Worm (Caenorhabditis elegans) whole organism, young adult: ENCODE data around the gene nspg-9.
A peak's percentile ranks its signal among the peaks of the same experiment; 100 is the strongest.

Source experiments
- B0035.1 ChIP-seq: sonication (generic microtip); optimal IDR thresholded peaks from 2 replicates; lab custom pipeline; 2016; ENCODE audit warnings: missing genetic modification characterization, mild to moderate bottlenecking, missing compliant biosample characterization, missing genotype, missing genetic modification reagents
- C06A6.2 ChIP-seq: fragments of 200-800 bp; sonication (Bioruptor generic); conservative IDR thresholded peaks from 2 replicates; pipeline ENCODE4 v1.3.6; 2022; ENCODE audit warnings: missing genetic modification characterization, missing compliant biosample characterization
- D2030.7 ChIP-seq: fragments of 200-800 bp; sonication (Bioruptor generic); IDR thresholded peaks from 2 replicates; pipeline ENCODE4 v1.3.6; 2022; ENCODE audit warnings: missing genetic modification reagents, missing genetic modification characterization, missing compliant biosample characterization
- F22D6.2 ChIP-seq: sonication (generic microtip); optimal IDR thresholded peaks from 2 replicates; lab custom pipeline; 2016; ENCODE audit warnings: mild to moderate bottlenecking, missing genetic modification characterization, missing compliant biosample characterization
- F33H1.4 ChIP-seq: fragments of 200-800 bp; sonication (Bioruptor generic); IDR thresholded peaks from 2 replicates; pipeline ENCODE4 v1.3.6; 2022; ENCODE audit warnings: missing genetic modification reagents, missing genetic modification characterization, missing compliant biosample characterization
- F49E8.2 ChIP-seq: sonication (generic microtip); optimal IDR thresholded peaks from 3 replicates; lab custom pipeline; 2017; ENCODE audit warnings: missing genetic modification characterization, mild to moderate bottlenecking, missing compliant biosample characterization, antibody characterized with exemption, moderate library complexity; ENCODE audit not compliant: insufficient read depth
- F52B5.7 ChIP-seq: sonication (generic microtip); optimal IDR thresholded peaks from 2 replicates; lab custom pipeline; 2016; ENCODE audit warnings: mild to moderate bottlenecking, missing genetic modification characterization, missing compliant biosample characterization
- T07F8.4 ChIP-seq: sonication (generic microtip); optimal IDR thresholded peaks from 2 replicates; lab custom pipeline; 2016; ENCODE audit warnings: mild to moderate bottlenecking, missing genetic modification characterization, moderate library complexity, missing compliant biosample characterization
- Y53G8AR.9 ChIP-seq: fragments of 200-800 bp; sonication (Bioruptor generic); conservative IDR thresholded peaks from 2 replicates; pipeline ENCODE4 v1.3.6; 2022; ENCODE audit warnings: missing genetic modification reagents, missing genetic modification characterization, missing compliant biosample characterization
- Y67H2A.10 ChIP-seq: fragments of 200-800 bp; sonication (Bioruptor generic); conservative IDR thresholded peaks from 2 replicates; pipeline ENCODE4 v1.3.6; 2022; ENCODE audit warnings: missing genetic modification reagents, missing genetic modification characterization, missing compliant biosample characterization
- attf-5 ChIP-seq: fragments of 200-800 bp; sonication (Bioruptor generic); optimal IDR thresholded peaks from 2 replicates; lab custom pipeline; 2018; ENCODE audit warnings: mild to moderate bottlenecking, missing genetic modification characterization, missing compliant biosample characterization
- attf-6 ChIP-seq: fragments of 200-800 bp; sonication (Bioruptor generic); IDR thresholded peaks from 2 replicates; pipeline ENCODE4 v1.3.6; 2022; ENCODE audit warnings: missing genetic modification reagents, missing genetic modification characterization, missing compliant biosample characterization
- ccch-3 ChIP-seq: fragments of 200-800 bp; sonication (Bioruptor generic); optimal IDR thresholded peaks from 2 replicates; lab custom pipeline; 2018; ENCODE audit warnings: mild to moderate bottlenecking, missing genetic modification characterization, missing compliant biosample characterization
- dox-1 ChIP-seq: fragments of 200-800 bp; sonication (Bioruptor generic); IDR thresholded peaks from 2 replicates; pipeline ENCODE4 v1.3.6; 2022; ENCODE audit warnings: missing genetic modification reagents, missing genetic modification characterization, missing compliant biosample characterization
- dpl-1 ChIP-seq: fragments of 150-350 bp; optimal IDR thresholded peaks from 2 replicates; lab custom pipeline; 2014; ENCODE audit warnings: missing biosample characterization, missing genetic modification reagents, missing genetic modification characterization
- gei-17 ChIP-seq: fragments of 200-800 bp; sonication (Bioruptor generic); optimal IDR thresholded peaks from 2 replicates; lab custom pipeline; 2018; ENCODE audit warnings: mild to moderate bottlenecking, missing genetic modification characterization, missing compliant biosample characterization
- him-1 ChIP-seq: sonication (generic microtip); optimal IDR thresholded peaks from 2 replicates; lab custom pipeline; 2016; ENCODE audit warnings: missing genotype, missing genetic modification reagents, missing genetic modification characterization, missing compliant biosample characterization
- hmg-1.2 ChIP-seq: fragments of 200-800 bp; sonication (Bioruptor generic); IDR thresholded peaks from 2 replicates; pipeline ENCODE4 v1.3.6; 2022; ENCODE audit warnings: missing genetic modification reagents, missing genetic modification characterization, missing compliant biosample characterization
- hmg-20 ChIP-seq: fragments of 200-800 bp; sonication (Bioruptor generic); IDR thresholded peaks from 2 replicates; pipeline ENCODE4 v1.3.6; 2022; ENCODE audit warnings: missing genetic modification reagents, missing genetic modification characterization, missing compliant biosample characterization
- hsf-1 ChIP-seq: fragments of 200-800 bp; sonication (Bioruptor generic); IDR thresholded peaks from 2 replicates; pipeline ENCODE4 v1.3.6; 2022; ENCODE audit warnings: missing genetic modification reagents, missing genetic modification characterization, missing compliant biosample characterization
- lin-40 ChIP-seq: sonication (generic microtip); optimal IDR thresholded peaks from 2 replicates; lab custom pipeline; 2016; ENCODE audit warnings: missing genetic modification characterization, mild to moderate bottlenecking, missing compliant biosample characterization, missing genotype, missing genetic modification reagents
- lin-54 ChIP-seq: fragments of 200-800 bp; sonication (Bioruptor generic); optimal IDR thresholded peaks from 2 replicates; lab custom pipeline; 2018; ENCODE audit warnings: mild to moderate bottlenecking, missing genetic modification characterization, missing compliant biosample characterization
- lsl-1 ChIP-seq: fragments of 200-800 bp; sonication (Bioruptor generic); optimal IDR thresholded peaks from 2 replicates; lab custom pipeline; 2018; ENCODE audit warnings: mild to moderate bottlenecking, missing genetic modification characterization, moderate library complexity, missing compliant biosample characterization
- madf-6 ChIP-seq: fragments of 200-800 bp; sonication (Bioruptor generic); IDR thresholded peaks from 2 replicates; pipeline ENCODE4 v1.3.6; 2022; ENCODE audit warnings: missing genetic modification reagents, missing genetic modification characterization, missing compliant biosample characterization
- madf-8 ChIP-seq: fragments of 200-800 bp; sonication (Bioruptor generic); conservative IDR thresholded peaks from 2 replicates; pipeline ENCODE4 v1.3.6; 2022; ENCODE audit warnings: missing genetic modification reagents, missing genetic modification characterization, missing compliant biosample characterization
- mcd-1 ChIP-seq: fragments of 200-800 bp; sonication (Bioruptor generic); IDR thresholded peaks from 2 replicates; pipeline ENCODE4 v1.3.6; 2022; ENCODE audit warnings: missing genetic modification reagents, missing genetic modification characterization, missing compliant biosample characterization
- nhr-80 ChIP-seq: sonication (generic microtip); optimal IDR thresholded peaks from 2 replicates; lab custom pipeline; 2016; ENCODE audit warnings: missing genetic modification characterization, missing compliant biosample characterization
- pbrm-1 ChIP-seq: fragments of 200-800 bp; sonication (Bioruptor generic); IDR thresholded peaks from 2 replicates; pipeline ENCODE4 v1.3.6; 2022; ENCODE audit warnings: missing genetic modification reagents, missing genetic modification characterization, missing compliant biosample characterization
- rec-8 ChIP-seq, 2 experiments: sonication (generic microtip); optimal IDR thresholded peaks; 2 replicates each; lab custom pipeline; 2016; ENCODE audit warnings: mild to moderate bottlenecking in 2 of 2, missing genetic modification characterization in 2 of 2, missing genetic modification reagents in 2 of 2, missing genotype in 2 of 2, missing biosample characterization in 1 of 2, missing compliant biosample characterization in 1 of 2, moderate library complexity in 1 of 2
- repo-1 ChIP-seq: sonication (generic microtip); optimal IDR thresholded peaks from 2 replicates; lab custom pipeline; 2017; ENCODE audit warnings: mild to moderate bottlenecking, missing genetic modification characterization, missing compliant biosample characterization
- sdz-38 ChIP-seq: sonication (generic microtip); optimal IDR thresholded peaks from 2 replicates; lab custom pipeline; 2016; ENCODE audit warnings: missing genotype, missing genetic modification characterization, missing compliant biosample characterization
- snpc-1.1 ChIP-seq: sonication (generic microtip); optimal IDR thresholded peaks from 2 replicates; lab custom pipeline; 2017; ENCODE audit warnings: missing genetic modification characterization, mild to moderate bottlenecking, missing compliant biosample characterization, antibody characterized with exemption, moderate library complexity, missing genotype, missing genetic modification reagents; ENCODE audit not compliant: insufficient read depth
- snpc-1.3 ChIP-seq: sonication (generic microtip); optimal IDR thresholded peaks from 2 replicates; lab custom pipeline; 2017; ENCODE audit warnings: missing genetic modification characterization, mild to moderate bottlenecking, missing compliant biosample characterization, antibody characterized with exemption, moderate library complexity, missing genotype, missing genetic modification reagents; ENCODE audit not compliant: insufficient read depth
- snpc-4 ChIP-seq, 5 experiments: fragments of 150-350 bp in 1 of 5; sonication (generic microtip) in 4 of 5; optimal IDR thresholded peaks; 2 replicates each; lab custom pipeline; 2014 to 2018; ENCODE audit warnings: missing genetic modification characterization in 5 of 5, missing biosample characterization in 3 of 5, antibody characterized with exemption in 2 of 5, mild to moderate bottlenecking in 2 of 5, missing compliant biosample characterization in 2 of 5, missing genotype in 2 of 5, moderate library complexity in 2 of 5, missing genetic modification reagents in 1 of 5
- tbp1 ChIP-seq: fragments of 200-800 bp; sonication (Bioruptor generic); optimal IDR thresholded peaks from 2 replicates; lab custom pipeline; 2018; ENCODE audit warnings: mild to moderate bottlenecking, missing genetic modification characterization, missing compliant biosample characterization
- xnd-1 ChIP-seq: sonication (generic microtip); optimal IDR thresholded peaks from 2 replicates; lab custom pipeline; 2016; ENCODE audit warnings: missing genotype, missing genetic modification reagents, missing genetic modification characterization, missing compliant biosample characterization
- ztf-22 ChIP-seq: fragments of 200-800 bp; sonication (Bioruptor generic); optimal IDR thresholded peaks from 2 replicates; lab custom pipeline; 2018; ENCODE audit warnings: mild to moderate bottlenecking, missing genetic modification characterization, moderate library complexity, missing compliant biosample characterization
- ztf-26 ChIP-seq: sonication (generic microtip); optimal IDR thresholded peaks from 2 replicates; lab custom pipeline; 2017; ENCODE audit warnings: missing genetic modification characterization, missing compliant biosample characterization

Gene nspg-9

DNA sequence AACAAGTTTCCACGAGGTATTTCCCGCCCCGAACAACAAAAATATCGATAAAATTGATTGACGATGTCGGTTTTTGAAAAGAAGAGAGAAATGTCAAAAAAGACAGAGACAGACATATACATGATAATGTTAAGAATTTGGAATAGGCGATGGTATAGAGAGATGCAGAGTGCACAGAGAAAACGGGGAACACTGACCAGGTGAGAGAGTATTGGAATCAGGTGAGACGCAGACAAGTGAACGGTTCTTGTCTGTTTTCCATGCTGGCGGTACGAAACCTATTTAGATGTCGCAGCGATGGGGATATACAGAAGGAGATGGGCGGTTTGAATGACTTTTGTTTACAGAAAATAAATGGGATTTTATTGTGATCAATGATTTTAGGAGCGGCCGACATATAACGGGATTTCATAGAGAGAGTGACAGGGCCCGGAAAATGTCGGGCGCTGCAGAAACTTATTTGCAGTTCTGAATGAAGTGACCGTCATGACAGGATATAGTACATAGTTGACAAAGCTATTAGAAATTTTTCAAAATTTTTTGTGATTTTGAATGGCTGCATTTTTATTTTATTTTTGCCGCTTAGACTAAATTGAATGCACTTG lies 11.4 kb upstream of the nspg-9 start:
- TF ChIP-seq dox-1 (GFP tag; lab: Robert Waterston, UW) = no peak
- TF ChIP-seq ztf-22 = no peak
- TF ChIP-seq ccch-3 (GFP tag; lab: Kevin White, UChicago) = no peak
- TF ChIP-seq Y67H2A.10 (GFP tag; lab: Robert Waterston, UW) = no peak
- no peak for TF ChIP-seq C06A6.2 (GFP tag; lab: Robert Waterston, UW)
- TF ChIP-seq tbp1 (GFP tag; lab: Kevin White, UChicago) = no peak
- no peak for TF ChIP-seq Y53G8AR.9 (GFP tag; lab: Robert Waterston, UW)
- TF ChIP-seq F52B5.7 (tag; lab: Kevin White, UChicago) = no peak
- no peak for TF ChIP-seq him-1 (tag; lab: Kevin White, UChicago)
- no peak for TF ChIP-seq rec-8 (tag; optimal IDR thresholded peaks at IDR 0.05; lab: Kevin White, UChicago)
- TF ChIP-seq nhr-80 = peak; percentile 44
- peak; percentile 33 for TF ChIP-seq attf-5 (GFP tag; lab: Kevin White, UChicago)
- peak; percentile 38 for TF ChIP-seq lin-40 (tag; lab: Kevin White, UChicago)
- TF ChIP-seq ztf-26 (tag; lab: Kevin White, UChicago) = peak; percentile 13
- TF ChIP-seq sdz-38 (tag; lab: Kevin White, UChicago) = no peak
- TF ChIP-seq T07F8.4 (tag; lab: Kevin White, UChicago) = no peak
- TF ChIP-seq snpc-4 (GFP tag; optimal IDR thresholded peaks at IDR 0.05; lab: Kevin White, UChicago) = no peak
- peak; percentile 72 to 92 (median 84) for TF ChIP-seq snpc-4 (tag; optimal IDR thresholded peaks at IDR 0.05; lab: Kevin White, UChicago)
- no peak for TF ChIP-seq gei-17
- TF ChIP-seq hmg-20 = no peak
- no peak for TF ChIP-seq F22D6.2
- TF ChIP-seq repo-1 (tag; lab: Kevin White, UChicago) = no peak
- TF ChIP-seq B0035.1 (tag; lab: Kevin White, UChicago) = no peak
- peak; percentile 96 for TF ChIP-seq hmg-1.2
- TF ChIP-seq dpl-1 = no peak
- TF ChIP-seq snpc-1.3 (tag; lab: Kevin White, UChicago) = no peak

- TF ChIP-seq F33H1.4 (GFP tag; lab: Robert Waterston, UW) (peak; percentile 70), snpc-4 (GFP tag; optimal IDR thresholded peaks at IDR 0.05; lab: Kevin White, UChicago) (peak; percentile 13), snpc-4 (tag; optimal IDR thresholded peaks at IDR 0.05; lab: Kevin White, UChicago) (peak in 1 of 4 experiments; percentile 85), xnd-1 (tag; lab: Kevin White, UChicago) (peak; percentile 65), lsl-1 (GFP tag; lab: Kevin White, UChicago) (peak; percentile 16), attf-6 (GFP tag; lab: Robert Waterston, UW) (peak; percentile 44; the same call in 1 of the 2 replicates), madf-8 (GFP tag; lab: Robert Waterston, UW) (0 out of 2 replicates have a peak, but pooled peaks have one; percentile 25)
Observed at ce11 chrIV:14455116-14455515, 1.6 kb upstream of the nspg-9 start.

DNA sequence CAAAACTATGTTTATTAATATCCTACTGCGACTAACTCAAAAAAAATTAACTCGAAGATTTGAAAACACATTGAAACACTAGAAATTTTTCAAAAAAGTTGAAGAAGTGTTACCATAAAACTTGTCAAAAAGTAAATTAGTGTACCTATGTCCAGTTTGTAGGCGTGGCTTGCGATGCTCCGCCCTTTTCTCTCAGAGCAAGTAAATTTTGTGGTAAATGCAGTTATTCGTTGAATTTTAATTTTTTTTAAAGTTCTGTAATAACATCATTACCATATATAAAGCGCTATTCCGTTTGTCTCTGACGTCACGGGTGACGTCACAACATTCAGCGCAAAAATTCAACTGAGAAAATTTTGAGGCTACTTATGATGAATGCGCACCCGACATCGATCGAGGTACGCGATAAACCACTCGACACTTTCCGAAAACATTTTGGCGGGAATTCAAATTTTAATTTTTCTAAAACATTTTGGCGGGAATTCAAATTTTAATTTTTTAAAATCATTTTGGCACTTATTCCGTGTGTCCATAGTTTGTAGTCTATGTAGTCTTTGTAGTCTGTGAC lies 4.1 kb downstream of the nspg-9 start:
- peak; percentile 44 for TF ChIP-seq hmg-1.2
- TF ChIP-seq F49E8.2 (tag; lab: Kevin White, UChicago) = peak; percentile 56
- peak; percentile 33 for TF ChIP-seq tbp1 (GFP tag; lab: Kevin White, UChicago)
- TF ChIP-seq lin-54 (GFP tag; lab: Kevin White, UChicago) = peak; percentile 48
- peak; percentile 11 for TF ChIP-seq snpc-1.1 (tag; lab: Kevin White, UChicago)
- peak; percentile 97 for TF ChIP-seq attf-6 (GFP tag; lab: Robert Waterston, UW)
- TF ChIP-seq madf-6 = peak; percentile 53
- TF ChIP-seq D2030.7 (GFP tag; lab: Robert Waterston, UW) = peak; percentile 24; the same call in 1 of the 2 replicates
- 0 out of 2 replicates have a peak, but pooled peaks have one; percentile 22 for TF ChIP-seq hsf-1 (GFP tag; lab: Robert Waterston, UW)
- peak; percentile 55 for TF ChIP-seq snpc-4 (GFP tag; optimal IDR thresholded peaks at IDR 0.05; lab: Kevin White, UChicago)
- peak; percentile 52 to 91 (median 66) for TF ChIP-seq snpc-4 (tag; optimal IDR thresholded peaks at IDR 0.05; lab: Kevin White, UChicago)
- peak; percentile 92 for TF ChIP-seq pbrm-1 (GFP tag; lab: Robert Waterston, UW)
- 0 out of 2 replicates have a peak, but pooled peaks have one; percentile 31 for TF ChIP-seq mcd-1 (GFP tag; lab: Robert Waterston, UW)
- peak; percentile 44; the same call in 1 of the 2 replicates for TF ChIP-seq dox-1 (GFP tag; lab: Robert Waterston, UW)
- TF ChIP-seq, all 124 proteins: peak for 13; not testable (repeated sequence) for 111
